Worm (Caenorhabditis elegans): Measurements from ENCODE around the gene apc-10.

ce11 chrV:10402804-10403203 is 23.3 kb downstream of the apc-10 start, which contains the start of gene F15H10.8:
- TF ChIP-seq flt-1 (GFP tag; IDR thresholded peaks at IDR 0.05): no peak
- no peak for TF ChIP-seq ets-7 (tag; optimal IDR thresholded peaks at IDR 0.05)
- no peak for TF ChIP-seq sea-1 (GFP tag; conservative IDR thresholded peaks at IDR 0.05)
- no peak for TF ChIP-seq scrt-1 (GFP tag; IDR thresholded peaks at IDR 0.05)
- no peak for TF ChIP-seq hmg-4 (GFP tag; optimal IDR thresholded peaks at IDR 0.05)
